Worm (Caenorhabditis elegans) whole organism, L2 larva: ENCODE data around the gene rpl-18.

Experiments used
- ZK546.5 ChIP-seq: sonication (generic microtip); optimal IDR thresholded peaks from 2 replicates; lab custom pipeline; 2017; ENCODE audit warnings: missing biosample characterization, missing genetic modification characterization
- alr-1 ChIP-seq: fragments of 150-350 bp; optimal IDR thresholded peaks from 2 replicates; lab custom pipeline; 2014; ENCODE audit warnings: missing biosample characterization, missing genetic modification characterization
- dmd-4 ChIP-seq: sonication (generic microtip); optimal IDR thresholded peaks from 2 replicates; lab custom pipeline; 2017; ENCODE audit warnings: missing biosample characterization, missing genetic modification characterization
- lin-11 ChIP-seq: fragments of 150-350 bp; sonication (generic microtip); optimal IDR thresholded peaks from 2 replicates; lab custom pipeline; 2014; ENCODE audit warnings: missing biosample characterization, missing genetic modification characterization, inconsistent platforms, mixed read lengths
- lin-39 ChIP-seq: fragments of 150-350 bp; optimal IDR thresholded peaks from 2 replicates; lab custom pipeline; 2014; ENCODE audit warnings: missing biosample characterization, missing genetic modification reagents, missing genetic modification characterization
- mdl-1 ChIP-seq, 2 experiments: fragments of 150-350 bp in 1 of 2; sonication (generic microtip) in 1 of 2; optimal IDR thresholded peaks; 2 replicates each; lab custom pipeline; 2017; ENCODE audit warnings: missing biosample characterization in 2 of 2, missing genetic modification characterization in 2 of 2
- skn-1 ChIP-seq: sonication (generic microtip); optimal IDR thresholded peaks from 2 replicates; lab custom pipeline; 2017; ENCODE audit warnings: missing biosample characterization, missing genetic modification characterization
- snpc-4 ChIP-seq: fragments of 150-350 bp; optimal IDR thresholded peaks from 2 replicates; lab custom pipeline; 2014; ENCODE audit warnings: missing biosample characterization, missing genetic modification characterization
- unc-62 ChIP-seq: fragments of 150-350 bp; optimal IDR thresholded peaks from 2 replicates; lab custom pipeline; 2014; ENCODE audit warnings: missing biosample characterization, missing genetic modification reagents, missing genetic modification characterization
- zag-1 ChIP-seq: fragments of 150-350 bp; optimal IDR thresholded peaks from 2 replicates; lab custom pipeline; 2014; ENCODE audit warnings: missing biosample characterization, missing genetic modification characterization
- ztf-11 ChIP-seq: sonication (generic microtip); optimal IDR thresholded peaks from 2 replicates; lab custom pipeline; 2017; ENCODE audit warnings: missing biosample characterization, missing genetic modification characterization
- ztf-4 ChIP-seq: fragments of 150-350 bp; optimal IDR thresholded peaks from 2 replicates; lab custom pipeline; 2014; ENCODE audit warnings: missing biosample characterization, missing genetic modification characterization

DNA sequence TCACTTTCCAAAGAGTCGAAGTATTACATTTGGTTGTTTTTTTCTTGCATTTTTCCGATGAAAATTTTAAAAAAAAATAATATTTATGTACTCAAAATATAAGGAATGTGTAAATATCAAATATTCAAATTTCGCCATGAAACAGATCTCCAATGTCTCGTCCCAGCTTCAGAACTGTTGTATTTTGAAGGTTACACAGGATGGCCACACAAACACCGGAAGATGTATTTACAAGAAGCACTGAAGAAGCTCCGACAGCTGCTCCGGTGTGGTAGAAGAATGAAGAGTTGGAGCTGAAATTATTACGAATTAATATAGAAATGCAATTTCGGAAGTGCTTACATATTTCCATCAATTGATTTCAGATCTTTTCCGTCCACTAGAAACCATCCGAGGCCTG lies 4.7 kb downstream of the rpl-18 start:
- TF ChIP-seq lin-39 (tag; lab: Kevin White, UChicago) (no peak), ZK546.5 (tag; lab: Kevin White, UChicago) (no peak), ztf-11 (tag; lab: Kevin White, UChicago) (no peak), dmd-4 (no peak), mdl-1 (tag; optimal IDR thresholded peaks at IDR 0.05; lab: Kevin White, UChicago) (no peak), unc-62 (GFP tag; lab: Kevin White, UChicago) (no peak), lin-11 (tag; lab: Kevin White, UChicago) (no peak), ztf-4 (tag; lab: Kevin White, UChicago) (no peak), zag-1 (tag; lab: Kevin White, UChicago) (no peak), alr-1 (tag; lab: Kevin White, UChicago) (no peak), skn-1 (tag; lab: Kevin White, UChicago) (no peak), snpc-4 (tag; lab: Kevin White, UChicago) (no peak)
